Fruit fly (Drosophila melanogaster) whole organism, larva: ENCODE data around the gene Plp.
A peak's percentile ranks its signal among the peaks of the same experiment; 100 is the strongest.

Source experiments
- noc ChIP-seq: fragments of 200-800 bp; sonication (Bioruptor generic); optimal IDR thresholded peaks from 3 replicates; lab custom pipeline; 2019; ENCODE audit warnings: missing biosample characterization, mild to moderate bottlenecking, missing genetic modification characterization, moderate library complexity

Plp gene

DNA sequence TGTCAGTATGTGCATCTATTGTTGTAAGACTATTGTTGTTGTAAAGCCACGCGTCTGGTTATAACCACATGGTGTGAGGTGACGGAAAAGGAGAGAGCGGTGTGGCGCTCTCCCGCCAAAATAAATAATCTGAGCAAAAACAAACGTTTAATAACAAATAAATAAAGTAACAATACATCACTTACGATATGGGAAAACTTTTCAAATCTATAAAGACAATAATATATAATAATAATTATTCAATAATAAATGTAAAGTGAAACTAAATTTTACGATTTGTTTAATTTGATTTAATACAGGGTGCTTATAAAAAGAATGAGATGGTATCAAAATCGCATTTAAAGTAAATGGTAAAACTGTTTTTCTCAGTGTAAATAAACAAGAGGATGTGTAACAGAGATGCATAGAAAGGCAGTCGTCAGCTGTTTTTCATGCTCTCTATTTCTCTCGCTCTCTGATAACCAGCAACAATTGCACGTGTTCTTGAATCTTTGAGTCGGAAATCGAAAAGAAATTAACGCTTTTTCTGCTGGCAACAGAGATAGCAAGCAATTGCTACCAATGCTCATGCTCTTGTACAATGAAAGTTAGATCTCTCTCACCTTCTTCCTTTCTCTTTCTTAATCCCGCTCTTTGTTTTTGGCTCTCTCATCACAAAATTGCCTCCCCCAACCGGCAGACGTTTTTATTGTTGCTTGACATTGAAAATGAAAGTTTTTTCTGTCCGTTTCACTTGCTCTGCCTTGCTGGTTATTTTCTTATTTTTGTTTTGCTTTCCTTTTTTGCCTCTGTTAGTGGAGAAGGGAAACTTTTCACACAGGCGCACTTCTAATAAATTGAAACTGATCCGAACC, 4.4 kb upstream of the Plp start:
- peak; percentile 69 for TF ChIP-seq noc (tag; lab: Kevin White, UChicago)

DNA sequence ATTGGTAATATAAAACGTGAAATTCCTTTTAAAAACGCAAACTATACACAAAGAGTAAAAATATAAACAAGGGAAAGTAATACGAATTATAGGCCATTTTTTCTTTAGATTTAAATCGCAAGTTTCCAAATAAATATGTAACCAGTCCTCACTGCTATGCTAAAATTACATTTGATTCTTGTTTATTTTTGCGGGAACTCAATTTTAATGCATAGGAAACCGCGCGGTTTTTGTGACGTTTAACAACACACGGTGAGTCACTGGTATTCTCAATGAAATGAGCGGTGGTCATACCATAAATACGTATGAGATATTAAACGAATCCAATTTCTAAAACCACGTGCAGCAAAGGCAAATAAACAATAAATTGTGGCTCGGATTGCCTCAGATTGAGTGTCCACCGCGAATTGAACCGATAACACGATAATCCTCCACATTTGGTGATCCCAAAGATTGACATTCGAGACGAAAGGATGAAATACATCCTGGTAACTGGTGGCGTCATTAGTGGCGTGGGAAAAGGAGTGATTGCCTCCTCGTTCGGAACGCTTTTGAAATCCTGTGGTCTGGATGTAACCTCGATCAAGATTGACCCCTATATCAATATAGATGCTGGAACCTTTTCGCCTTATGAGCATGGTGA, 3.5 kb upstream of the Plp start, which contains the start of gene Ctps:
Ctps (plus strand) TSS at position 37 of the 643 bp plus-strand sequence.
- TF ChIP-seq noc (tag; lab: Kevin White, UChicago), result no peak

DNA sequence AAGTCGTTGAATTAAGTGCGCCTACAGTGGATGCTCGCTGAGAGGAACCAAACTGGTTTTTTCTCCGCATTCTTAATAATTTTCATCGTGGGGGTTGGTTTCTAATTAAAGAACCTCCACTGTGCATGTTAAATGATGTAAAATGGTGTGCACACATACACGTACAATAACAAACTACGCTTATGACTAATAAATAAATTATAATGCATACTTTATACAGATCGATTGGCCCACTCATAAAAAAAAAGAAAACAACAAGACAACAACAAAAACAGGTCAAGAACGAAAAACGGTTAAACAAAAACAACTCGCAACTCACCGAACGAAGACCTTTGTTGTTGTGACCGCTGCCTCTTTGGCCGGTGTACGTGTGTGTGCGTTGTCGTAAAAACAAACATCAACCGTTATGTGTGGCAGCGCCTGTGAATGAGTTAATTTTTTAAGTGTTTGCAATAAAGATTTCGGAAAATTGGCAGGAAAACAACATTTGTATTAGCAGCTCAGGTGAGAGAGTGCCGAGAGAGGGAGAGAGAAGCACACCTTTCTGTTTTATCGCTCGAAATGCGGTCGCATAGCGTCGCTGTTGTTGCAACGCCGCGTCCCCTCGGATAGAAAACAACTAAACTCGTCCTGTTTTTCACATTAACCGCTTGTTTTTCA, 465 bp downstream of the Plp start:
- no peak for TF ChIP-seq noc (tag; lab: Kevin White, UChicago)

DNA sequence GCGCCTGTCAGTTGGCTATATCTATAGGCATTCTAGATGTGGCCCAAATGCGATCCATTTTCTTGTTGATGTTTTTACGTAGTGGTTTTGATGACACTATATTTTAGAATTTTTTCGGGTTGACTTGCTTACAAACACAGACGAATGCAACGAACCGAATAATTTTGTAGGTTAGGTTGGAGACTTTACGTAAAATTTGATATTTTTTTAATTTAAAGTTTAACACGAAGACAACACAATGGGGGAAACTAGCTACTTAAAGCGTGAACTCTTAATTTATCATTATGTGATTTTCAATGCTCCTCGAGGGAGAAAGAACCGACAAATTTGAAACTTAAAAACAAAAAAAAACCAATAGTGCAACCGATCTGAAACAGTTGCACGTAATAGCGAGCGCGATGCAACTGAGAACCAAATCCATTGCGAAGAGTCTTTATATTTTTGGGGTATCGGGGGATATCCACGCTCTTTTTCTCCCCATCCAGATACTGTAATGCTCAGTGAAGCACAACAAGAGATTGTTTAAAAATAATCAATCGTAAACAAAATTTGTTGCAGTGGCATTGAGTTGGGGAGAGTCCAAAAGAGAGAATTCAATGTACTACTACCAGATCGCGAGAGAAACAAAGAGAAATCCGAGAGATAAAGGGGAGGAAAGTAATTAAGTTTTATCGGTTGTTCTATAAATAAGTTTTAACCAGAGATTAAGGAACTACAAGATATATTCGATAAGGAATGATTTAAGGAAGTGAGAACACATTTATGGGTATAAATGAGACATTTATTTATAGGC, 4.4 kb downstream of the Plp start:
- TF ChIP-seq noc (tag; lab: Kevin White, UChicago), result no peak

DNA sequence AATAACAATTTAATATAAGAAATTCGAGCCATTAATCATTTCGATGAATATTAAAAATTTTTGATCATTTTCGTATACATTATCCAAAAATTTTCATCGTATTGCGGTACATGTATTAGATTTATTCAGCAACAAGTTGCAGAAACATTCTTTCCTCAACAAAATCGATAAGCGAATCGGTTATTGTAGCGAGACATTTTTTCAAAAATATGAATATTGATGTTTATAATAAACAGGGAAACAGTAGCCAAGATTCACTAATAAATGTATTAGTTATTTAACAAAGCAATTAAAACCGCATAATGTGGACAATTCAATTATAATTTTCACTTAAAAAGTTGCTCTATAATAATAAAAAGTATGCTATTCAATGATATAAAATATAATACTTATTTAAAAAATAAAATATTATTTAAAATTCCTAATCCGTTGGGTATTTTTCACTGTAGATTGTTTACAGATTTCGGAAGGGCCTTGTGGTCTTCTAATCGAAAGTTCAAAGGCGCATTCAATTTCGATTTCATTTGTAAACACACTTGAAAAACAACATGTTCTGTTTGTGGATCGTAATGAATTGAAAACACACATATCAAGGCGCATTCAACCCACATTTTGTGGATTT, 5.3 kb downstream of the Plp start:
- no peak for TF ChIP-seq noc (tag; lab: Kevin White, UChicago)

DNA sequence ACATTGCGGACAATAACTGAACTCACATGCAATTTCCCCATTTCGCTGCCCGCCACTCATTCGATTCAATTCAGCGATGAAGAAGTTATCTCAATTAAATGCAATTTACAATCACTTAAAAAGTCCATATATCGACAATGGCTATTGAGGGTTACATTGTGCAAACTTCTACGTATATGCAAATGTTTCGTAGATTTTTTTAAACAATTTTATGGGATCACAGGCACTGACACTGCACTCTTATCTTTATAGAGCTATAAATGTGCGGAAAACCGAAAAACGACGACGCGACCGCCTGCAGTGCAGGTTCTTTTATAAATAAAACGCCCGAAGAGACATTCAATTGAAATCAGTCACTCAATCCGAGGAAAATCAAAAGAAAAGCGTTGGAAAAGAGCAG, 6.2 kb downstream of the Plp start:
- no peak for TF ChIP-seq noc (tag; lab: Kevin White, UChicago)

DNA sequence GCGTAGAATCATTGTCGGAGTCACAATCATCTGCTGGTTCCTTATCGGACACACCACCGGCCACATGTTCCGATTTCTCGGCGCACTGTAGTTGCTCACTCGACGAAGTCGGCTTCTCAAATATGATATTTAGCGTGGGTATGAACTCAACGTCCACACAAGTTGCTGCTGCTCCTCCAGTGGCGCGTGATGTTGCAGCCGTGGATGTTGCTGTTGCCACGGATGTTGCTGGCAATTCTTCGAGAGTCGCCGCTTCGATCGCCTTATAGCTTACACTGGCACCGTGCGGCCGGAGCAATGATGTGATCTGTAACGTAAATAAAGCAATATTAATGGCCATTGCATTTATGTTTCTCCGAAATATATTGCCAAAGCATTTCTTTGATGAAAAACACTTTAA, 10.2 kb downstream of the Plp start:
- no peak for TF ChIP-seq noc (tag; lab: Kevin White, UChicago)

DNA sequence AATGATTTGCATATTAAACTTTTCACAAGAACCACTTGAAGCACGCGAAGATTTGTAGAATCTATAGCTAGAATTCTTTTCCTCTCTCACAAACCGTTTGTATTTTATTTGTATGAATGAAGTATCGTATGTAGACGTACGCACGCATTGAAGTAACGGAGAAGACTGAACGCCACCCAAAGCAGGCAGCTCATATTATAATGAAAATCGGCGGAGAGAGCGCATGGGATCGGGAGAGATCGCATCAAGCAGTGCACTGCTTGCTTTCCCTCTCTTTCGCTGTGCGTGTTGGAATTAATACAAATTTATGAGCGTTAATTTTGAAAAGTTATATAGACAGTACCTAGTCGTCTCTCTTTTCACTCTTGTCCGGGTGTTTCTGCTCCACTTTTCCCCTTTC, 15.2 kb downstream of the Plp start:
- no peak for TF ChIP-seq noc (tag; lab: Kevin White, UChicago)

DNA sequence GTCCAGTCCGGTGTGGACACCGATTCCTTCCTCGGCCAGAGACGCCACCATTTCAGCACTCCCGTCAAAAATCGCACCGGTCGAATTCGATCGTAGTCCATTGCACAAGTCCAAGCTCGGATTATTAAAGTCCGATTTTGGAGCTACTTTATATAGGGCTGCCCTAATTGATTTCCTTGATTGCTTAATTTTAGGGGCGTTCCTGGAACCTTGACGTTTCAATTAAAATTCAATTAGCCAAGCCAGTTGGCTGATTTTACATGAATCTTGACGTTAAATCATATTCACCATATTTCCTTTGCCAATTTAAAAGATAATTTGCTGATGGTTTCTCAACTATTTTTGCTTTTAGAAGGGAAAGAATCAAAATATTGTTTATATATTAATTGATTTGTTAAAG, 16.2 kb downstream of the Plp start, which contains the start of gene Or71a:
Or71a (minus strand) TSS at position 101 of the 400 bp plus-strand sequence.
- no peak for TF ChIP-seq noc (tag; lab: Kevin White, UChicago)

DNA sequence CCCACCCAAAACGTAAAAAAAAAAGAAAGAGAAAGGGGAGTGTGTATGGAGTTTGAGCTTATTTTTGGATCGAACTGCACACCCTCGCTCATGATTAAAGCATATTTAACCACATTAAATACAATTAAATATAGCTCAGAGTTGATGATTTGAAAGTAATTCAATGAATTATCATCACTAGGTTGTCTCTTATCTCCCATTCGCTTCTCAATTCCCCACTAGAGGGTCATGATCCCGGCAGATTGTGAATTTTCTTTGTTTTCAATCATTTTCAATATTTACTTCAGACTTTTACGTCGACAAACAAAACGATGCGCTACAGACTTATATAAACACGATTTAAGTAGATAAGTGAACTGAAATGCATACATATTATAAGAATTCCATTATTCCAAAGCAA, 18.1 kb downstream of the Plp start:
- no peak for TF ChIP-seq noc (tag; lab: Kevin White, UChicago)

DNA sequence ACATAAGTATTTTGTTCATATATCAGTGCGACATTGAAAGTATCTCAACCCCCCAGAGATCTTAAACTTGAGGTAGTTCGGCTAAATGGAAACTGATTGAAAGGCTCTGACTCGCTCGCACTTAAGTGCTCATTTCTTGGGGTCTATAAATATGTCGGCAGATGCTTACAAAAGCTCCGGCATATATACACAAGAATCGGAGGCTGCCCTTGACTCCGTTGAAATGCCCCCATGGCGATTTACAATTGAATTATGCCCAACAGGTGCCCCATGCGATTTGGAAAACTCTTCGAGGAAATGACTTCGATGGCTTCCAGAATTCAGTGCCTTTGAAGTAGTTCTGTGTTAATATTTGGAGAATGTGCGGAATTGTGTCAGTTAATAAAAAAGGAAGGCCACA, 20.8 kb downstream of the Plp start:
- no peak for TF ChIP-seq noc (tag; lab: Kevin White, UChicago)

DNA sequence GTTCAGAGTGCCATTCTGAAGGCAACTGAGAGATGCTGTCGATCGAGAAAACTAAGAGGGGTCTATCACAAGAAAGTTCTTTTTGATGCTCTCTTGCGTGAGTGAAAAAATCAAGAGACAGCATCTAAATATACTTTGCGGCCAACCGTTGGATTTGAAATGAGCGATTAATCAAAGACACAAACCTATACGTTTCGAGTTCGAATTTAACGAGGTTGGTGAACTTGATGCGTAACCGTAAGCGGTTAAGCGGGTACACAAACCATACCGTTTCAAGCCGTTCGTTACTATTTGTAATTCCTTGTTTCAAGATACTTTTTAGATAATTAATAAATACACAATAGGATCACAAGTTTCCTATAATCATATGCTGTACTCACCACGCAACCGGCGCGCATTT, 22.4 kb downstream of the Plp start:
- no peak for TF ChIP-seq noc (tag; lab: Kevin White, UChicago)

DNA sequence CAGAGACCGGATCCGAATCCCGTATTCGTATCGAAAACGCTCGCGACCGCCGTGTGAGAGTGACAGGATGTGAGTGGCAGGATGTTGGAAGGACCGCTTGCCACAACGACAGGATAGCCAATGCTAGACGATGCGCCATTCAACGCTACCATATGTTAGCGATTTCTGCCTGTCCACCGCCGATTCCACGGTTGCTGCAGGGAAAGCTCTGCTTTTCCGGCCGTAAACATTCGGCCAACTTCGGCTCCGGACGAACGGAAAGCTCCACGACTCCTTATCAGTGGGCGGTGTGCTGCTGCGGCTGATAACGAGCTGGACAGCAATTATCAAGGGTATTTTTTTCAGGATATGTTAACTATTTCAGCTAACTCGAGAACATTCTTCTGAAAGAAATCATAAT, 29.6 kb downstream of the Plp start, which contains the start of gene Sytbeta:
Sytbeta (minus strand) TSS at position 101 of the 400 bp plus-strand sequence.
- TF ChIP-seq noc (tag; lab: Kevin White, UChicago), result no peak

DNA sequence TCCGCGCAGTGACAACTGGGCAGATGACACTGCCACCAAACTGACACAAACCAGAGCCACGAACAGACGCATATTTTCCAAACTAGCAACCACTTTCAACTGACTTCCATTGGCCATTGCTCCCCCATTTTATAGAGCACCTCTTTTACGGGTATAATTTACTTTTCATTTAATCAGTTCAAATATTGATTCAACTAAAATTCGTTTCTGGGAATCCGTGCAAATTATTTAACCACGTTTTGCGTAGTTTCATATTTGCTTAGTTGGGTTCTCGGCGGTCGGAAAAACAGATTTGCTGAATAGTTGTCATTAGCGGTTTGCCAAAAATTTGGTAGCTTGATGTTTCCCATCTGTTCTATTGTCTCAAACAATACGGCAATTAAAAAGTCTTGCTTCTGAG, 32.9 kb downstream of the Plp start, which contains the start of gene CG13460:
CG13460 (minus strand) TSS at position 101 of the 400 bp plus-strand sequence.
- TF ChIP-seq noc (tag; lab: Kevin White, UChicago), result no peak

DNA sequence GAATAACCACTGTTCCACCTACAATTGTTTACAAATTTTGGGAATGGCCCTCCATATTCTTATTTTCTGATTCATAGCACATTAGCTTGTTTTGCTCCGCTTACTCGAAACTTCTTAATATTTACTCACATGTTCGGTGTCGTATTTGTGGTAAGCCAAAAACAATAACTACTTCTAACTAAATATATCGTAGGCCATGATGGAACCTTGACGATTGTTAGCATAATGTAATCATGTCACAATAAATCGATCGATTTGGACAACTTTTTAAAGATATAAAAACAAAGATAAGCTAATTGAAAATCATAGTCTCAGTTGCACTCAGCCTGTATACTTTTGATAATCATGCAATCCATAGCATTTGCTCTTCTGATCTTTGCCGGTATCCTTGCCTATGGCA, 40.0 kb downstream of the Plp start, which contains the start of gene EAChm:
EAChm (plus strand) TSS at position 301 of the 400 bp plus-strand sequence.
- no peak for TF ChIP-seq noc (tag; lab: Kevin White, UChicago)
